Fruit fly (Drosophila melanogaster) whole organism, embryonic: ENCODE measurements around the gene ND-B18.
A peak's percentile ranks its signal among the peaks of the same experiment; 100 is the strongest.

ENCODE experiments used
- ATbp ChIP-seq: fragments of 200-800 bp; sonication (Bioruptor generic); optimal IDR thresholded peaks from 2 replicates; lab custom pipeline; 2017; ENCODE audit warnings: missing biosample characterization, mild to moderate bottlenecking, missing genetic modification characterization, missing genetic modification reagents
- Abd-B ChIP-seq: fragments of 200-800 bp; sonication (Bioruptor generic); optimal IDR thresholded peaks from 2 replicates; lab custom pipeline; 2018; ENCODE audit warnings: missing biosample characterization, mild to moderate bottlenecking, missing genetic modification characterization, moderate library complexity
- Asciz ChIP-seq: fragments of 200-800 bp; sonication (Bioruptor generic); optimal IDR thresholded peaks from 2 replicates; lab custom pipeline; 2017; ENCODE audit warnings: missing biosample characterization, mild to moderate bottlenecking, missing genetic modification characterization, missing genetic modification reagents
- Atf3 ChIP-seq: fragments of 200-800 bp; sonication (Bioruptor generic); optimal IDR thresholded peaks from 3 replicates; lab custom pipeline; 2016; ENCODE audit warnings: missing biosample characterization, missing genetic modification characterization
- CG10654 ChIP-seq: fragments of 200-800 bp; sonication (Bioruptor generic); optimal IDR thresholded peaks from 2 replicates; lab custom pipeline; 2016; ENCODE audit warnings: missing biosample characterization, missing genetic modification characterization
- CG11093 ChIP-seq: fragments of 200-800 bp; sonication (Bioruptor generic); IDR thresholded peaks from 3 replicates; pipeline ENCODE4 v1.3.6; 2022; ENCODE audit warnings: missing biosample characterization, missing genetic modification characterization
- CG11456 ChIP-seq: fragments of 200-800 bp; sonication (Bioruptor generic); IDR thresholded peaks from 3 replicates; pipeline ENCODE4 v1.3.6; 2022; ENCODE audit warnings: missing biosample characterization, missing genetic modification characterization
- CG12071 ChIP-seq: fragments of 200-800 bp; sonication (Bioruptor generic); optimal IDR thresholded peaks from 3 replicates; lab custom pipeline; 2018; ENCODE audit warnings: missing biosample characterization, mild to moderate bottlenecking, missing genetic modification characterization
- CG15514 ChIP-seq: fragments of 200-800 bp; sonication (Bioruptor generic); optimal IDR thresholded peaks from 3 replicates; lab custom pipeline; 2017; ENCODE audit warnings: missing biosample characterization, missing genetic modification characterization, mild to moderate bottlenecking, moderate library complexity, missing genetic modification reagents
- CG1603 ChIP-seq: fragments of 200-800 bp; sonication (Bioruptor generic); optimal IDR thresholded peaks from 2 replicates; lab custom pipeline; 2019; ENCODE audit warnings: missing biosample characterization, mild to moderate bottlenecking, missing genetic modification characterization, moderate library complexity
- CG17328 ChIP-seq: fragments of 200-800 bp; sonication (Bioruptor generic); IDR thresholded peaks from 2 replicates; pipeline ENCODE4 v1.3.6; 2022; ENCODE audit warnings: missing biosample characterization, missing genetic modification characterization
- CG17568 ChIP-seq: fragments of 200-800 bp; sonication (Bioruptor generic); optimal IDR thresholded peaks from 2 replicates; lab custom pipeline; 2018; ENCODE audit warnings: missing biosample characterization, mild to moderate bottlenecking, missing genetic modification characterization, moderate library complexity
- CG17612 ChIP-seq: fragments of 200-800 bp; sonication (Bioruptor generic); IDR thresholded peaks from 2 replicates; pipeline ENCODE4 v1.3.6; 2022; ENCODE audit warnings: missing biosample characterization, missing genetic modification characterization
- CG18011 ChIP-seq: fragments of 200-800 bp; sonication (Bioruptor generic); optimal IDR thresholded peaks from 2 replicates; lab custom pipeline; 2017; ENCODE audit warnings: missing biosample characterization, missing genetic modification characterization, mild to moderate bottlenecking, moderate library complexity, missing genotype
- CG2116 ChIP-seq: fragments of 200-800 bp; sonication (Bioruptor generic); optimal IDR thresholded peaks from 3 replicates; lab custom pipeline; 2018; ENCODE audit warnings: missing biosample characterization, mild to moderate bottlenecking, missing genetic modification characterization
- CG2199 ChIP-seq: fragments of 200-800 bp; sonication (Bioruptor generic); IDR thresholded peaks from 3 replicates; pipeline ENCODE4 v1.3.6; 2022; ENCODE audit warnings: missing biosample characterization, missing genetic modification characterization
- CG30431 ChIP-seq: fragments of 200-800 bp; sonication (Bioruptor generic); optimal IDR thresholded peaks from 2 replicates; lab custom pipeline; 2017; ENCODE audit warnings: missing biosample characterization, missing genetic modification characterization
- CG32772 ChIP-seq: fragments of 200-800 bp; sonication (Bioruptor generic); IDR thresholded peaks from 2 replicates; pipeline ENCODE4 v1.3.6; 2022; ENCODE audit warnings: missing biosample characterization, missing genetic modification characterization
- CG4282 ChIP-seq: fragments of 200-800 bp; sonication (Bioruptor generic); optimal IDR thresholded peaks from 2 replicates; lab custom pipeline; 2016; ENCODE audit warnings: missing biosample characterization, missing genetic modification characterization
- CG4328 ChIP-seq: fragments of 200-800 bp; sonication (Bioruptor generic); optimal IDR thresholded peaks from 3 replicates; lab custom pipeline; 2017; ENCODE audit warnings: missing biosample characterization, missing genetic modification reagents, missing genetic modification characterization
- CG43689 ChIP-seq: fragments of 200-800 bp; sonication (Bioruptor generic); IDR thresholded peaks from 2 replicates; pipeline ENCODE4 v1.3.6; 2022; ENCODE audit warnings: missing biosample characterization, missing genetic modification characterization
- CG4730 ChIP-seq: fragments of 200-800 bp; sonication (Bioruptor generic); IDR thresholded peaks from 2 replicates; pipeline ENCODE4 v1.3.6; 2022; ENCODE audit warnings: missing biosample characterization, missing genetic modification characterization
- CG5245 ChIP-seq: fragments of 200-800 bp; sonication (Bioruptor generic); optimal IDR thresholded peaks from 3 replicates; lab custom pipeline; 2016; ENCODE audit warnings: missing biosample characterization, missing genetic modification characterization
- CG7839 ChIP-seq: fragments of 200-800 bp; sonication (Bioruptor generic); optimal IDR thresholded peaks from 3 replicates; lab custom pipeline; 2018; ENCODE audit warnings: missing biosample characterization, mild to moderate bottlenecking, missing genetic modification characterization, moderate library complexity
- CG7928 ChIP-seq: fragments of 200-800 bp; sonication (Bioruptor generic); optimal IDR thresholded peaks from 2 replicates; lab custom pipeline; 2017; ENCODE audit warnings: missing biosample characterization, mild to moderate bottlenecking, missing genetic modification characterization
- CG7963 ChIP-seq: fragments of 200-800 bp; sonication (Bioruptor generic); IDR thresholded peaks from 3 replicates; pipeline ENCODE4 v1.3.6; 2022; ENCODE audit warnings: missing biosample characterization, missing genetic modification characterization; ENCODE audit not compliant: partially characterized antibody
- CG8478 ChIP-seq: fragments of >200 bp; optimal IDR thresholded peaks from 2 replicates; lab custom pipeline; 2018
- CG8924 ChIP-seq: fragments of 200-800 bp; optimal IDR thresholded peaks from 3 replicates; lab custom pipeline; 2019; ENCODE audit warnings: missing biosample characterization, mild to moderate bottlenecking, missing genetic modification characterization, moderate library complexity
- CG9932 ChIP-seq: fragments of 200-800 bp; sonication (Bioruptor generic); IDR thresholded peaks from 2 replicates; pipeline ENCODE4 v1.3.6; 2022; ENCODE audit warnings: missing biosample characterization, missing genetic modification characterization
- CHES-1-like ChIP-seq: fragments of 200-800 bp; sonication (Bioruptor generic); optimal IDR thresholded peaks from 2 replicates; lab custom pipeline; 2016; ENCODE audit warnings: missing biosample characterization, missing genetic modification characterization
- Dip3 ChIP-seq: fragments of 200-800 bp; sonication (Bioruptor generic); optimal IDR thresholded peaks from 3 replicates; lab custom pipeline; 2016; ENCODE audit warnings: missing biosample characterization, missing genetic modification characterization
- Dll ChIP-seq: fragments of 200-800 bp; sonication (Bioruptor generic); IDR thresholded peaks from 4 replicates; pipeline ENCODE4 v1.3.6; 2022; ENCODE audit warnings: missing biosample characterization, missing genetic modification characterization; ENCODE audit not compliant: partially characterized antibody
- Drgx ChIP-seq: fragments of 200-800 bp; sonication (Bioruptor generic); IDR thresholded peaks from 2 replicates; pipeline ENCODE4 v1.3.6; 2022; ENCODE audit warnings: missing biosample characterization, missing genetic modification characterization
- H15 ChIP-seq: fragments of 200-800 bp; sonication (Bioruptor generic); IDR thresholded peaks from 3 replicates; pipeline ENCODE4 v1.3.6; 2022; ENCODE audit warnings: missing biosample characterization, missing genetic modification characterization
- Hsf ChIP-seq: fragments of 200-800 bp; sonication (Bioruptor generic); optimal IDR thresholded peaks from 3 replicates; lab custom pipeline; 2016; ENCODE audit warnings: missing biosample characterization, missing genetic modification characterization
- Mes4 ChIP-seq: fragments of 200-800 bp; sonication (Bioruptor generic); optimal IDR thresholded peaks from 2 replicates; lab custom pipeline; 2016; ENCODE audit warnings: missing biosample characterization, missing genetic modification characterization
- Scr ChIP-seq: fragments of 200-800 bp; sonication (Bioruptor generic); IDR thresholded peaks from 2 replicates; pipeline ENCODE4 v1.3.6; 2022; ENCODE audit warnings: missing biosample characterization, missing genetic modification characterization; ENCODE audit not compliant: partially characterized antibody
- Xbp1 ChIP-seq: fragments of 200-800 bp; sonication (Bioruptor generic); optimal IDR thresholded peaks from 3 replicates; lab custom pipeline; 2016; ENCODE audit warnings: missing biosample characterization, mild to moderate bottlenecking, missing genetic modification characterization
- ash1 ChIP-seq: fragments of 200-800 bp; sonication (Bioruptor generic); optimal IDR thresholded peaks from 2 replicates; lab custom pipeline; 2018; ENCODE audit warnings: missing biosample characterization, mild to moderate bottlenecking, missing genetic modification characterization
- eve ChIP-seq, 2 experiments: fragments of >200 bp; optimal IDR thresholded peaks; 2 replicates each; lab custom pipeline; 2017; ENCODE audit warnings: missing biosample characterization in 2 of 2, missing genetic modification characterization in 2 of 2
- fru ChIP-seq: fragments of >200 bp; optimal IDR thresholded peaks from 2 replicates; lab custom pipeline; 2017
- gsb ChIP-seq: fragments of 200-800 bp; sonication (Bioruptor generic); IDR thresholded peaks from 2 replicates; pipeline ENCODE4 v1.3.6; 2022; ENCODE audit warnings: missing biosample characterization, missing genetic modification characterization
- jigr1 ChIP-seq: fragments of 200-800 bp; sonication (Bioruptor generic); IDR thresholded peaks from 3 replicates; pipeline ENCODE4 v1.3.6; 2022; ENCODE audit warnings: missing biosample characterization, missing genetic modification characterization
- lilli ChIP-seq: fragments of 200-800 bp; sonication (Bioruptor generic); optimal IDR thresholded peaks from 3 replicates; lab custom pipeline; 2016; ENCODE audit warnings: missing biosample characterization, missing genetic modification characterization
- mirr ChIP-seq: fragments of 200-800 bp; sonication (Bioruptor generic); optimal IDR thresholded peaks from 3 replicates; lab custom pipeline; 2018; ENCODE audit warnings: missing biosample characterization, mild to moderate bottlenecking, missing genetic modification characterization
- mld ChIP-seq: fragments of 200-800 bp; sonication (Bioruptor generic); IDR thresholded peaks from 3 replicates; pipeline ENCODE4 v1.3.6; 2022; ENCODE audit warnings: missing biosample characterization, missing genetic modification characterization; ENCODE audit not compliant: partially characterized antibody
- pfk ChIP-seq: fragments of 200-800 bp; sonication (Bioruptor generic); optimal IDR thresholded peaks from 2 replicates; lab custom pipeline; 2018; ENCODE audit warnings: missing biosample characterization, mild to moderate bottlenecking, missing genetic modification characterization, moderate library complexity
- repo ChIP-seq: fragments of 200-800 bp; sonication (Bioruptor generic); optimal IDR thresholded peaks from 2 replicates; lab custom pipeline; 2016; ENCODE audit warnings: missing biosample characterization, missing genetic modification characterization
- salm ChIP-seq: fragments of 200-800 bp; sonication (Bioruptor generic); optimal IDR thresholded peaks from 2 replicates; lab custom pipeline; 2018; ENCODE audit warnings: missing biosample characterization, mild to moderate bottlenecking, missing genetic modification characterization
- sens-2 ChIP-seq: fragments of 200-800 bp; sonication (Bioruptor generic); IDR thresholded peaks from 2 replicates; pipeline ENCODE4 v1.3.6; 2022; ENCODE audit warnings: missing biosample characterization, missing genetic modification characterization
- trem ChIP-seq: fragments of 200-800 bp; optimal IDR thresholded peaks from 3 replicates; lab custom pipeline; 2019; ENCODE audit warnings: missing biosample characterization, mild to moderate bottlenecking, missing genetic modification characterization, moderate library complexity

The ND-B18 gene

DNA sequence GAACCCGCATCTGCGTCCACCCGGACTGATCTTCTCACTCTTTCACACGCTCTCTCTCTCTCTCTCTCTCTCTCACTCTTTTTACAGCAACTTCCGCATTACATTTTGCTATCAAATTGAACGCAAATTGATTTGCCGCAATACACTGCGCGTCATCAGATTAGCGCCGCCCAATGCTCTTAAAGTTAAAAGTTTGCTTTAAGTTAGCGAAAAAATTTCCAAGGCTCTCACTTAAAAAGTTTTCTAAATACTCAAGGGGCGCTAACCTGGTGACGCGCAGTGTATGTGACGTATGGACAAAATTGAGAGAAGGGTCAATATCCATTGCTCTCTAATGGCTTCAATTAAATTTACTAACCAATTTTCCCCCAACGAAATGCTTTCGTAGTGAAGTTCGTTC lies 41.3 kb upstream of the ND-B18 start (continued):
- TF ChIP-seq Asciz (GFP tag; lab: Kevin White, UChicago) = peak; percentile 86
- peak; percentile 65 for TF ChIP-seq salm (tag; lab: Kevin White, UChicago)
- TF ChIP-seq CG4282 (GFP tag; lab: Kevin White, UChicago) = peak; percentile 63
- TF ChIP-seq CG17568 = peak; percentile 71
- TF ChIP-seq CG2199 (GFP tag; lab: Robert Waterston, UW) = peak; percentile 72; the same call in 2 of the 3 replicates
- TF ChIP-seq CG10654 (GFP tag; lab: Kevin White, UChicago) = peak; percentile 75
- peak; percentile 66; the same call in 1 of the 2 replicates for TF ChIP-seq CG43689 (GFP tag; lab: Robert Waterston, UW)
- peak; percentile 86 for TF ChIP-seq CG8924
- peak; percentile 87 for TF ChIP-seq ATbp
- TF ChIP-seq repo (GFP tag; lab: Kevin White, UChicago) = peak; percentile 88
- TF ChIP-seq CG5245 (GFP tag; lab: Kevin White, UChicago) = peak; percentile 85
- peak; percentile 57 for TF ChIP-seq CG4328
- peak; percentile 67 for TF ChIP-seq gsb (GFP tag; lab: Robert Waterston, UW)
- peak; percentile 92 for TF ChIP-seq CG7839 (tag; lab: Kevin White, UChicago)
- TF ChIP-seq CG7928 (GFP tag; lab: Kevin White, UChicago) = peak; percentile 27
- peak; percentile 64 for TF ChIP-seq CG18011 (GFP tag; lab: Kevin White, UChicago)
- peak; percentile 86 for TF ChIP-seq Abd-B (GFP tag; lab: Kevin White, UChicago)
- peak; percentile 69 for TF ChIP-seq CG32772 (GFP tag; lab: Robert Waterston, UW)
- peak; percentile 88 for TF ChIP-seq Xbp1 (GFP tag; lab: Kevin White, UChicago)
- TF ChIP-seq mld (GFP tag; lab: Robert Waterston, UW) = no peak
- peak; percentile 88 for TF ChIP-seq lilli (GFP tag; lab: Kevin White, UChicago)
- TF ChIP-seq H15 = peak; percentile 64; the same call in 2 of the 3 replicates
- peak; percentile 82 for TF ChIP-seq CG30431 (GFP tag; lab: Kevin White, UChicago)
- peak; percentile 72 for TF ChIP-seq Dip3 (GFP tag; lab: Kevin White, UChicago)
- no peak for TF ChIP-seq CG8478 (lab: Kevin White, UChicago)
- TF ChIP-seq Scr (GFP tag; lab: Robert Waterston, UW) = no peak
- peak; percentile 80 for TF ChIP-seq CG9932 (GFP tag; lab: Robert Waterston, UW)
- TF ChIP-seq eve (GFP tag; optimal IDR thresholded peaks at IDR 0.05; lab: Kevin White, UChicago) = peak in 1 of 2 experiments; percentile 82
- TF ChIP-seq CG11456 (GFP tag; lab: Robert Waterston, UW) = 0 out of 3 replicates have a peak, but pooled peaks have one; percentile 41
- peak; percentile 88 for TF ChIP-seq Hsf (GFP tag; lab: Kevin White, UChicago)
- peak; percentile 85 for TF ChIP-seq CG1603
- peak; percentile 74 for TF ChIP-seq Mes4
- peak; percentile 46 for TF ChIP-seq CG4730 (GFP tag; lab: Robert Waterston, UW)
- peak; percentile 84 for TF ChIP-seq CHES-1-like (GFP tag; lab: Kevin White, UChicago)
- no peak for TF ChIP-seq Dll (GFP tag; lab: Robert Waterston, UW)
- peak; percentile 79 for TF ChIP-seq Atf3 (GFP tag; lab: Kevin White, UChicago)
- TF ChIP-seq CG11093 (GFP tag; lab: Robert Waterston, UW) = peak; percentile 56; the same call in 2 of the 3 replicates
- no peak for TF ChIP-seq fru (lab: Kevin White, UChicago)
- TF ChIP-seq mirr = peak; percentile 76
- TF ChIP-seq CG2116 (GFP tag; lab: Kevin White, UChicago) = peak; percentile 45
- TF ChIP-seq pfk (GFP tag; lab: Kevin White, UChicago) = peak; percentile 6
- no peak for TF ChIP-seq ash1 (GFP tag; lab: Kevin White, UChicago)
- TF ChIP-seq CG12071 (GFP tag; lab: Kevin White, UChicago) = peak; percentile 86
- no peak for TF ChIP-seq CG7963 (GFP tag; lab: Robert Waterston, UW)
- TF ChIP-seq CG17328 (GFP tag; lab: Robert Waterston, UW) = peak; percentile 90
- TF ChIP-seq trem (tag; lab: Kevin White, UChicago) = peak; percentile 80
- TF ChIP-seq CG15514 (GFP tag; lab: Kevin White, UChicago) = peak; percentile 74
- TF ChIP-seq Drgx = peak; percentile 61
- peak; percentile 29; the same call in 1 of the 2 replicates for TF ChIP-seq CG17612
- TF ChIP-seq sens-2 (GFP tag; lab: Robert Waterston, UW) = peak; percentile 82
- peak; percentile 54; the same call in 1 of the 3 replicates for TF ChIP-seq jigr1 (GFP tag; lab: Robert Waterston, UW)
